Worm (Caenorhabditis elegans) whole organism, young adult: ENCODE measurements around the gene T27A10.5.
A peak's percentile ranks its signal among the peaks of the same experiment; 100 is the strongest.

Experiments used
- C06A6.2 ChIP-seq: fragments of 200-800 bp; sonication (Bioruptor generic); conservative IDR thresholded peaks from 2 replicates; pipeline ENCODE4 v1.3.6; 2022; ENCODE audit warnings: missing genetic modification characterization, missing compliant biosample characterization
- F33H1.4 ChIP-seq: fragments of 200-800 bp; sonication (Bioruptor generic); IDR thresholded peaks from 2 replicates; pipeline ENCODE4 v1.3.6; 2022; ENCODE audit warnings: missing genetic modification reagents, missing genetic modification characterization, missing compliant biosample characterization
- F39B2.1 ChIP-seq: fragments of 200-800 bp; sonication (Bioruptor generic); IDR thresholded peaks from 2 replicates; pipeline ENCODE4 v1.3.6; 2022; ENCODE audit warnings: missing genetic modification reagents, missing genetic modification characterization, missing compliant biosample characterization
- F55B11.4 ChIP-seq: sonication (generic microtip); optimal IDR thresholded peaks from 2 replicates; lab custom pipeline; 2016; ENCODE audit warnings: missing compliant biosample characterization, missing genetic modification characterization, borderline replicate concordance; ENCODE audit not compliant: insufficient read depth
- F57A8.1 ChIP-seq: fragments of 200-800 bp; sonication (Bioruptor generic); optimal IDR thresholded peaks from 2 replicates; lab custom pipeline; 2018; ENCODE audit warnings: mild to moderate bottlenecking, missing genetic modification characterization, moderate library complexity, missing compliant biosample characterization
- Y53G8AR.9 ChIP-seq: fragments of 200-800 bp; sonication (Bioruptor generic); conservative IDR thresholded peaks from 2 replicates; pipeline ENCODE4 v1.3.6; 2022; ENCODE audit warnings: missing genetic modification reagents, missing genetic modification characterization, missing compliant biosample characterization
- Y56A3A.18 ChIP-seq: fragments of 200-800 bp; sonication (Bioruptor generic); IDR thresholded peaks from 2 replicates; pipeline ENCODE4 v1.3.6; 2022; ENCODE audit warnings: missing genetic modification reagents, missing genetic modification characterization, missing compliant biosample characterization
- Y67H2A.10 ChIP-seq: fragments of 200-800 bp; sonication (Bioruptor generic); conservative IDR thresholded peaks from 2 replicates; pipeline ENCODE4 v1.3.6; 2022; ENCODE audit warnings: missing genetic modification reagents, missing genetic modification characterization, missing compliant biosample characterization
- ZK185.1 ChIP-seq: sonication (generic microtip); optimal IDR thresholded peaks from 2 replicates; lab custom pipeline; 2016; ENCODE audit warnings: mild to moderate bottlenecking, missing genetic modification characterization, missing compliant biosample characterization; ENCODE audit not compliant: poor library complexity, severe bottlenecking
- ceh-58 ChIP-seq: fragments of 200-800 bp; sonication (Bioruptor generic); IDR thresholded peaks from 2 replicates; pipeline ENCODE4 v1.3.6; 2022; ENCODE audit warnings: missing genetic modification characterization, missing compliant biosample characterization
- dox-1 ChIP-seq: fragments of 200-800 bp; sonication (Bioruptor generic); IDR thresholded peaks from 2 replicates; pipeline ENCODE4 v1.3.6; 2022; ENCODE audit warnings: missing genetic modification reagents, missing genetic modification characterization, missing compliant biosample characterization
- efl-1 ChIP-seq: fragments of 150-350 bp; optimal IDR thresholded peaks from 2 replicates; lab custom pipeline; 2014; ENCODE audit warnings: missing biosample characterization, missing genetic modification reagents, missing genetic modification characterization
- egl-18 ChIP-seq: fragments of 200-800 bp; sonication (Bioruptor generic); IDR thresholded peaks from 2 replicates; pipeline ENCODE4 v1.3.6; 2022; ENCODE audit warnings: missing genetic modification reagents, missing genetic modification characterization, missing compliant biosample characterization
- egrh-3 ChIP-seq: fragments of 200-800 bp; sonication (Bioruptor generic); IDR thresholded peaks from 2 replicates; pipeline ENCODE4 v1.3.6; 2022; ENCODE audit warnings: missing genetic modification reagents, missing genetic modification characterization, missing compliant biosample characterization
- ekl-4 ChIP-seq: fragments of 200-800 bp; sonication (Bioruptor generic); IDR thresholded peaks from 2 replicates; pipeline ENCODE4 v1.3.6; 2022; ENCODE audit warnings: missing genetic modification reagents, missing genetic modification characterization, missing compliant biosample characterization
- hlh-12 ChIP-seq: sonication (generic microtip); optimal IDR thresholded peaks from 2 replicates; lab custom pipeline; 2016; ENCODE audit warnings: missing genetic modification characterization, missing compliant biosample characterization
- hlh-26 ChIP-seq: fragments of 200-800 bp; sonication (Bioruptor generic); conservative IDR thresholded peaks from 2 replicates; pipeline ENCODE4 v1.3.6; 2022; ENCODE audit warnings: missing genetic modification reagents, missing genetic modification characterization, missing compliant biosample characterization
- hmg-1.2 ChIP-seq: fragments of 200-800 bp; sonication (Bioruptor generic); IDR thresholded peaks from 2 replicates; pipeline ENCODE4 v1.3.6; 2022; ENCODE audit warnings: missing genetic modification reagents, missing genetic modification characterization, missing compliant biosample characterization
- hmg-20 ChIP-seq: fragments of 200-800 bp; sonication (Bioruptor generic); IDR thresholded peaks from 2 replicates; pipeline ENCODE4 v1.3.6; 2022; ENCODE audit warnings: missing genetic modification reagents, missing genetic modification characterization, missing compliant biosample characterization
- hsf-1 ChIP-seq: fragments of 200-800 bp; sonication (Bioruptor generic); IDR thresholded peaks from 2 replicates; pipeline ENCODE4 v1.3.6; 2022; ENCODE audit warnings: missing genetic modification reagents, missing genetic modification characterization, missing compliant biosample characterization
- lin-26 ChIP-seq: fragments of 200-800 bp; sonication (Bioruptor generic); IDR thresholded peaks from 2 replicates; pipeline ENCODE4 v1.3.6; 2022; ENCODE audit warnings: missing genetic modification reagents, missing genetic modification characterization, missing compliant biosample characterization
- lin-35 ChIP-seq, 3 experiments: fragments of 150-350 bp in 2 of 3; sonication (generic microtip) in 1 of 3; optimal IDR thresholded peaks; 2 replicates each; lab custom pipeline; 2014 to 2018; ENCODE audit warnings: missing biosample characterization in 3 of 3, missing genetic modification characterization in 3 of 3, missing genetic modification reagents in 3 of 3
- lin-40 ChIP-seq: sonication (generic microtip); optimal IDR thresholded peaks from 2 replicates; lab custom pipeline; 2016; ENCODE audit warnings: missing genetic modification characterization, mild to moderate bottlenecking, missing compliant biosample characterization, missing genotype, missing genetic modification reagents
- lir-1 ChIP-seq: fragments of 200-800 bp; sonication (Bioruptor generic); conservative IDR thresholded peaks from 2 replicates; pipeline ENCODE4 v1.3.6; 2022; ENCODE audit warnings: missing genetic modification reagents, missing genetic modification characterization, missing compliant biosample characterization
- lsy-27 ChIP-seq: sonication (generic microtip); optimal IDR thresholded peaks from 2 replicates; lab custom pipeline; 2017; ENCODE audit warnings: missing genetic modification characterization, mild to moderate bottlenecking, missing compliant biosample characterization, antibody characterized with exemption, missing genotype, borderline replicate concordance; ENCODE audit not compliant: insufficient read depth
- madf-6 ChIP-seq: fragments of 200-800 bp; sonication (Bioruptor generic); IDR thresholded peaks from 2 replicates; pipeline ENCODE4 v1.3.6; 2022; ENCODE audit warnings: missing genetic modification reagents, missing genetic modification characterization, missing compliant biosample characterization
- madf-8 ChIP-seq: fragments of 200-800 bp; sonication (Bioruptor generic); conservative IDR thresholded peaks from 2 replicates; pipeline ENCODE4 v1.3.6; 2022; ENCODE audit warnings: missing genetic modification reagents, missing genetic modification characterization, missing compliant biosample characterization
- mel-28 ChIP-seq: sonication (generic microtip); optimal IDR thresholded peaks from 2 replicates; lab custom pipeline; 2016; ENCODE audit warnings: borderline replicate concordance, mild to moderate bottlenecking, missing genetic modification characterization, missing compliant biosample characterization
- mes-4 ChIP-seq: sonication (generic microtip); optimal IDR thresholded peaks from 2 replicates; lab custom pipeline; 2016; ENCODE audit warnings: missing genotype, missing genetic modification characterization, missing compliant biosample characterization
- nfya-1 ChIP-seq: sonication (generic microtip); optimal IDR thresholded peaks from 2 replicates; lab custom pipeline; 2017; ENCODE audit warnings: antibody characterized with exemption, missing compliant biosample characterization, missing genetic modification characterization, borderline replicate concordance; ENCODE audit not compliant: insufficient read depth
- nfya-2 ChIP-seq: fragments of 200-800 bp; sonication (Bioruptor generic); IDR thresholded peaks from 2 replicates; pipeline ENCODE4 v1.3.6; 2022; ENCODE audit warnings: missing genetic modification reagents, missing genetic modification characterization, missing compliant biosample characterization
- nhr-80 ChIP-seq: sonication (generic microtip); optimal IDR thresholded peaks from 2 replicates; lab custom pipeline; 2016; ENCODE audit warnings: missing genetic modification characterization, missing compliant biosample characterization
- pha-4 ChIP-seq: fragments of 150-350 bp; sonication (generic microtip); optimal IDR thresholded peaks from 2 replicates; lab custom pipeline; 2014; ENCODE audit warnings: missing biosample characterization, missing genetic modification reagents, missing genetic modification characterization
- repo-1 ChIP-seq: sonication (generic microtip); optimal IDR thresholded peaks from 2 replicates; lab custom pipeline; 2017; ENCODE audit warnings: mild to moderate bottlenecking, missing genetic modification characterization, missing compliant biosample characterization
- sea-2 ChIP-seq: fragments of 200-800 bp; sonication (Bioruptor generic); IDR thresholded peaks from 2 replicates; pipeline ENCODE4 v1.3.6; 2022; ENCODE audit warnings: missing genetic modification characterization, missing compliant biosample characterization
- snpc-4 ChIP-seq, 5 experiments: fragments of 150-350 bp in 1 of 5; sonication (generic microtip) in 4 of 5; optimal IDR thresholded peaks; 2 replicates each; lab custom pipeline; 2014 to 2018; ENCODE audit warnings: missing genetic modification characterization in 5 of 5, missing biosample characterization in 3 of 5, antibody characterized with exemption in 2 of 5, mild to moderate bottlenecking in 2 of 5, missing compliant biosample characterization in 2 of 5, missing genotype in 2 of 5, moderate library complexity in 2 of 5, missing genetic modification reagents in 1 of 5
- sptf-2 ChIP-seq: fragments of 200-800 bp; sonication (Bioruptor generic); optimal IDR thresholded peaks from 2 replicates; lab custom pipeline; 2018; ENCODE audit warnings: mild to moderate bottlenecking, missing genetic modification characterization, missing compliant biosample characterization
- tlf-1 ChIP-seq: fragments of 200-800 bp; sonication (Bioruptor generic); optimal IDR thresholded peaks from 2 replicates; lab custom pipeline; 2018; ENCODE audit warnings: mild to moderate bottlenecking, missing genetic modification characterization, missing compliant biosample characterization
- zim-3 ChIP-seq: sonication (generic microtip); optimal IDR thresholded peaks from 2 replicates; lab custom pipeline; 2017; ENCODE audit warnings: mild to moderate bottlenecking, missing genetic modification characterization, moderate library complexity, missing compliant biosample characterization

Gene T27A10.5

DNA sequence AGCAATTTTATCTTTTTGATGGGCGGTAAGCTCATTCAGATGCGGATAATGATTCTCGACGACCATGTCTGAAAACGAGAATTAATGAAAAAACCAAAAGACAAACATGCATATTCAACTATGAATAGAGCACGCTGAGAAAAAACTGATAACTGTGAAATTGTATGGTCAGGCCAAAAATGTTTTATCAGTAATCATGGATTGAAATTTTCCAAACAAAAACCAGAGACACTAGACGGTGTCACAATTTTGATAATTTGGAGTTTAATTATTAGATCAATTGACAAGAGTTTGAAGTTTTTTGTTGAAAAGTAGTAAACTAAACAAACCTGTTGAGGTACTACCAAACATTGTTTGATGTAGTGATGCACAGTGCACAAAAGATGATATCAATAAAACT lies 27.0 kb upstream of the T27A10.5 start, which contains the start of gene cgr-1:
Gene cgr-1, minus strand, starts transcription at position 68 of the 400 bp plus-strand sequence.
- TF ChIP-seq F33H1.4 (GFP tag; lab: Robert Waterston, UW) (no peak), nhr-80 (tag; lab: Kevin White, UChicago) (peak; percentile 64)
- TF ChIP-seq, all 124 proteins: peak for 1

DNA sequence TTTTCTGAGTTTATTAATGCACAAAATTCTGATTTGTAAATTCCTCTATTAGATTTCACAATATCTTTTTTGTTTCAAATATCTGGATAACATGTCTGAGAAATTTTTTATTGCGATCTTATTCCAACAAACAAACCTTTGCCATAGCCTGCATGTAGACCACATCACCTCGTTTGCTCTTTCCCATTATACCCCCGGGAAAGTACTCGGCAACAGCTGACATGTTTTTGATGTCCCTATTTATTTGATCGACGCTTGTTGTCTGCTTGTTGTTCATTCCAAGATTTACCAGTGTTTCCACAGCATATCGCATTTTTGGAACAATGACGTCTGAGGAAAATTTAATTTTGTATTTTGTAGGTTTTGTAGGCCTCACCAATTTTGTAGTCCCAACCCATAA lies 26.5 kb upstream of the T27A10.5 start:
- no peak for TF ChIP-seq madf-6
- no peak for TF ChIP-seq efl-1
- TF ChIP-seq lin-40 (tag; lab: Kevin White, UChicago), result no peak
- no peak for TF ChIP-seq ZK185.1 (tag; lab: Kevin White, UChicago)
- no peak for TF ChIP-seq nfya-1 (tag; lab: Kevin White, UChicago)
- TF ChIP-seq lin-35 (GFP tag; optimal IDR thresholded peaks at IDR 0.05; lab: Kevin White, UChicago), result no peak
- TF ChIP-seq dox-1 (GFP tag; lab: Robert Waterston, UW), result no peak

DNA sequence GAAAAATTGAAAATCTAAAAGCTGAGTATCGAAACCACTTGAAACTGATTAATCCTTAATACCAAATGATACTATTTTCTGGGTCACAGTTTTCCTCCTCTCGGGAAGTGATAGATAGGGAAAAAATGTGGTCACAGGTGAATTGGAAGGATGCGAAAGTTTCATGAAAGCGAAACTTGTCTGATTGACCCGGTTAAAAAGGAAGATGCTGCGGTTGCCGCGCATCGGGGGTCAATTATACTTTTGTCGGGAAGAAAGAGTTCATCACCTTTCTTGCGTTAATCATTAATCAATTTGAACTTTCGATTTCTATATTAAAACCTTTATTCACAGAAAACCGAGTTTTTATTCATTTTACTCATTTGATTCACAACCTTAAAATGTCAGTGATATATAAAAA lies 23.6 kb upstream of the T27A10.5 start:
- TF ChIP-seq mes-4 (tag; lab: Kevin White, UChicago) (no peak), madf-8 (no peak), zim-3 (tag; lab: Kevin White, UChicago) (no peak), ceh-58 (GFP tag; lab: Robert Waterston, UW) (no peak), egl-18 (GFP tag; lab: Robert Waterston, UW) (no peak), nhr-80 (tag; lab: Kevin White, UChicago) (no peak), Y67H2A.10 (GFP tag; lab: Robert Waterston, UW) (no peak), F39B2.1 (no peak), F33H1.4 (GFP tag; lab: Robert Waterston, UW) (no peak), hlh-12 (tag; lab: Kevin White, UChicago) (no peak), egrh-3 (GFP tag; lab: Robert Waterston, UW) (no peak), nfya-2 (GFP tag; lab: Robert Waterston, UW) (no peak), ekl-4 (GFP tag; lab: Robert Waterston, UW) (no peak), repo-1 (tag; lab: Kevin White, UChicago) (no peak), pha-4 (no peak), hmg-20 (GFP tag; lab: Robert Waterston, UW) (no peak), lir-1 (no peak), lsy-27 (no peak), F57A8.1 (GFP tag; lab: Kevin White, UChicago) (no peak), sea-2 (GFP tag; lab: Robert Waterston, UW) (no peak)

ce11 chrX:3596303-3596772 lies 23.0 kb upstream of the T27A10.5 start, which contains the start of gene T27A10.6:
TSS of gene T27A10.6 (minus strand) at chrX:3596353.
- TF ChIP-seq hsf-1, result no peak
- TF ChIP-seq hmg-1.2 (GFP tag; lab: Robert Waterston, UW), result no peak
- TF ChIP-seq C06A6.2, result no peak
- TF ChIP-seq Y56A3A.18, result no peak
- no peak for TF ChIP-seq ZK185.1 (tag; lab: Kevin White, UChicago)
- TF ChIP-seq mel-28 (tag; lab: Kevin White, UChicago), result no peak
- no peak for TF ChIP-seq F55B11.4 (tag; lab: Kevin White, UChicago)
- TF ChIP-seq sptf-2 (GFP tag; lab: Kevin White, UChicago), result no peak
- no peak for TF ChIP-seq snpc-4 (GFP tag; optimal IDR thresholded peaks at IDR 0.05; lab: Kevin White, UChicago)
- no peak for TF ChIP-seq snpc-4 (tag; optimal IDR thresholded peaks at IDR 0.05; lab: Kevin White, UChicago)
- no peak for TF ChIP-seq tlf-1 (GFP tag; lab: Kevin White, UChicago)
- TF ChIP-seq Y53G8AR.9 (GFP tag; lab: Robert Waterston, UW), result no peak
- no peak for TF ChIP-seq lin-26 (GFP tag; lab: Robert Waterston, UW)
- TF ChIP-seq Y67H2A.10 (GFP tag; lab: Robert Waterston, UW), result no peak
- no peak for TF ChIP-seq hlh-26 (GFP tag; lab: Robert Waterston, UW)
